Worm (Caenorhabditis elegans): Measurements from ENCODE around the gene C52E2.2.

The C52E2.2 gene

ce11 chrII:1852503-1852902 is at the start of gene C52E2.2:
Gene C52E2.2, plus strand, starts transcription at chrII:1852803.
- TF ChIP-seq nhr-25 (tag; optimal IDR thresholded peaks at IDR 0.05): no peak
- TF ChIP-seq mml-1 (tag; optimal IDR thresholded peaks at IDR 0.05): no peak
- no peak for TF ChIP-seq eor-1 (tag; optimal IDR thresholded peaks at IDR 0.05)
- TF ChIP-seq snpc-4 (tag; optimal IDR thresholded peaks at IDR 0.05): no peak

DNA sequence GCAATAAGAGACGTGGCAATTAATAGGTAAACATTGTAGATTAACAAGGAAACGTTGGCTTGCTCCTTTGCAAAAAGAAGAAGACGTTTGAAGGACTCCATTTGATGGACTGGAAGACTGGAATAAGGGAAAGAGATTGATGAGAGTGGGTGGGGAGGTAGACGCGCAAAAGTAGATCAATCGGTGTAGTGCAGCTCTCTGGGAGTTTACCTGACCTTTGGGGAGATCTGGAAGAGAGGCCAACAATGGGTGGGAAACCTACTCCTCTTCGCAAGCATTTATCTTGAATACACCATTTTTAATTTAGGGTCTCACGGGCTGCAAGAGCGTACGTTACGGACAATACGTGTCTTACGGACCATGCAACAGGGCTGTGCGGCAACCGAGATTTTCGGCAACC is 46.2 kb upstream of the C52E2.2 start, which contains the start of gene C08F1.12:
Gene C08F1.12 (minus strand): TSS at position 101 of the 400 bp plus-strand sequence.
- TF ChIP-seq egl-27 (tag; optimal IDR thresholded peaks at IDR 0.05) (no peak), nhr-43 (tag; optimal IDR thresholded peaks at IDR 0.05; ENCODE audit: poor library complexity, severe bottlenecking) (no peak), unc-62 (GFP tag; optimal IDR thresholded peaks at IDR 0.05) (no peak), pqm-1 (tag; optimal IDR thresholded peaks at IDR 0.05) (no peak), nhr-77 (tag; optimal IDR thresholded peaks at IDR 0.05) (no peak), ceh-28 (tag; optimal IDR thresholded peaks at IDR 0.05) (no peak), mml-1 (tag; optimal IDR thresholded peaks at IDR 0.05) (no peak), mdl-1 (tag; optimal IDR thresholded peaks at IDR 0.05) (no peak), egl-5 (tag; optimal IDR thresholded peaks at IDR 0.05) (no peak), elt-1 (tag; optimal IDR thresholded peaks at IDR 0.05) (no peak), aly-2 (tag; optimal IDR thresholded peaks at IDR 0.05) (no peak), lsy-12 (tag; optimal IDR thresholded peaks at IDR 0.05) (no peak), daf-12 (tag; optimal IDR thresholded peaks at IDR 0.05) (no peak), nhr-25 (tag; optimal IDR thresholded peaks at IDR 0.05) (no peak), ztf-4 (tag; optimal IDR thresholded peaks at IDR 0.05) (no peak), nhr-67 (tag; optimal IDR thresholded peaks at IDR 0.05) (no peak), lin-15B (tag; optimal IDR thresholded peaks at IDR 0.05) (no peak), nhr-237 (tag; optimal IDR thresholded peaks at IDR 0.05) (no peak), nhr-12 (tag; optimal IDR thresholded peaks at IDR 0.05) (no peak)

DNA sequence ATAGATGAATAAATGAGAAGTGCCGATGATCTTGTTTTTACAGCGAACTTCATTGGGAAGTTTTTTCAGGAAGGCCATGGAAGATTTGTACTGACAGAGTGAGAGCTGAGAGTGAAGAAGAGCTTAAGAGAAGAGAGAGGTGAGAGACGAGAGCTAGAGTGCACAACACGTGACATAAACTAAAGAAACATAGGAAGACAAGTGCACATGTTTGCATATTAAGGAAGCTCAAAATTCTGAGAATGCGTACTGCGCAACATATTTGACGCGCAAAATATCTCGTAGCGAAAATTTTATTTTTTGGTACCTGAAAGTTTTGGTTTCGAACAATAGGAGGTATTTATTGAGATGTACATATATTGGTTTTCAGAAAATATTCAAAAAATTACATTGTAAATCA is 44.4 kb upstream of the C52E2.2 start, which contains the start of gene C08F1.8:
Gene C08F1.8 (minus strand): TSS at position 101 of the 400 bp plus-strand sequence.
- no peak for TF ChIP-seq aly-2 (tag; optimal IDR thresholded peaks at IDR 0.05)
- TF ChIP-seq nhr-76 (tag; optimal IDR thresholded peaks at IDR 0.05): no peak
- TF ChIP-seq ceh-28 (tag; optimal IDR thresholded peaks at IDR 0.05): no peak
- no peak for TF ChIP-seq eor-1 (tag; optimal IDR thresholded peaks at IDR 0.05)
- no peak for TF ChIP-seq nhr-25 (tag; optimal IDR thresholded peaks at IDR 0.05)
- TF ChIP-seq nhr-11 (tag; optimal IDR thresholded peaks at IDR 0.05): no peak
- TF ChIP-seq tbx-2 (tag; optimal IDR thresholded peaks at IDR 0.05): no peak
- TF ChIP-seq lin-39 (tag; optimal IDR thresholded peaks at IDR 0.05): no peak
- no peak for TF ChIP-seq nfya-1 (tag; optimal IDR thresholded peaks at IDR 0.05; ENCODE audit: insufficient read depth)
- TF ChIP-seq elt-3 (tag; optimal IDR thresholded peaks at IDR 0.05): no peak
- no peak for TF ChIP-seq jun-1 (tag; optimal IDR thresholded peaks at IDR 0.05)
- no peak for TF ChIP-seq daf-12 (tag; optimal IDR thresholded peaks at IDR 0.05)
- no peak for TF ChIP-seq skn-1 (tag; optimal IDR thresholded peaks at IDR 0.05)
- no peak for TF ChIP-seq pha-4 (tag; optimal IDR thresholded peaks at IDR 0.05)

ce11 chrII:1816053-1816452 is 36.5 kb upstream of the C52E2.2 start:
- no peak for TF ChIP-seq nhr-43 (tag; optimal IDR thresholded peaks at IDR 0.05; ENCODE audit: poor library complexity, severe bottlenecking)
- TF ChIP-seq nhr-76 (tag; optimal IDR thresholded peaks at IDR 0.05): no peak
- TF ChIP-seq mml-1 (tag; optimal IDR thresholded peaks at IDR 0.05): no peak
- TF ChIP-seq nhr-77 (tag; optimal IDR thresholded peaks at IDR 0.05): no peak
- TF ChIP-seq elt-2 (tag; optimal IDR thresholded peaks at IDR 0.05): no peak
- TF ChIP-seq pqm-1 (tag; optimal IDR thresholded peaks at IDR 0.05): no peak
- TF ChIP-seq ceh-16 (tag; optimal IDR thresholded peaks at IDR 0.05): no peak
- no peak for TF ChIP-seq aly-2 (tag; optimal IDR thresholded peaks at IDR 0.05)
- TF ChIP-seq lin-15B (tag; optimal IDR thresholded peaks at IDR 0.05): no peak
- no peak for TF ChIP-seq fkh-10 (GFP tag; optimal IDR thresholded peaks at IDR 0.05)
- no peak for TF ChIP-seq elt-1 (tag; optimal IDR thresholded peaks at IDR 0.05)
- TF ChIP-seq daf-12 (tag; optimal IDR thresholded peaks at IDR 0.05): no peak
- TF ChIP-seq mdl-1 (tag; optimal IDR thresholded peaks at IDR 0.05): no peak
- TF ChIP-seq R02D3.7 (tag; optimal IDR thresholded peaks at IDR 0.05): no peak

ce11 chrII:1818300-1818699 is 34.3 kb upstream of the C52E2.2 start, which contains the start of gene fbxb-10:
Gene fbxb-10, minus strand, starts transcription at chrII:1818400.
- no peak for TF ChIP-seq fkh-10 (GFP tag; optimal IDR thresholded peaks at IDR 0.05)
- TF ChIP-seq skn-1 (tag; optimal IDR thresholded peaks at IDR 0.05): no peak
- no peak for TF ChIP-seq lin-39 (tag; optimal IDR thresholded peaks at IDR 0.05)
- no peak for TF ChIP-seq lsy-12 (tag; optimal IDR thresholded peaks at IDR 0.05)
- no peak for TF ChIP-seq egl-5 (tag; optimal IDR thresholded peaks at IDR 0.05)
- TF ChIP-seq elt-1 (tag; optimal IDR thresholded peaks at IDR 0.05): no peak
- TF ChIP-seq fkh-2 (tag; optimal IDR thresholded peaks at IDR 0.05): no peak
- TF ChIP-seq mml-1 (tag; optimal IDR thresholded peaks at IDR 0.05): no peak
- TF ChIP-seq tbx-2 (tag; optimal IDR thresholded peaks at IDR 0.05): no peak
- no peak for TF ChIP-seq pqm-1 (tag; optimal IDR thresholded peaks at IDR 0.05)
- no peak for TF ChIP-seq elt-3 (tag; optimal IDR thresholded peaks at IDR 0.05)
- TF ChIP-seq zag-1 (tag; optimal IDR thresholded peaks at IDR 0.05): no peak
